Worm (Caenorhabditis elegans): ENCODE data around the gene T04C9.2.

DNA sequence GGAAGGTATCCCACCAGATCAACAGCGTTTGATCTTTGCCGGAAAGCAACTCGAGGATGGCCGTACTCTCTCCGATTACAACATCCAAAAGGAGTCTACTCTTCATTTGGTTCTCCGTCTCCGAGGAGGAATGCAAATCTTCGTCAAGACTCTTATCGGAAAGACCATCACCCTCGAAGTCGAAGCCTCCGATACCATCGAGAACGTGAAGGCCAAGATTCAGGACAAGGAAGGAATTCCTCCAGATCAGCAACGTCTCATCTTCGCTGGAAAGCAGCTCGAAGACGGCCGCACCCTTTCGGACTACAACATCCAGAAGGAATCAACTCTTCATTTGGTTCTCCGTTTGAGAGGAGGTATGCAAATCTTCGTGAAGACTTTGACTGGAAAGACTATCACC, 49.6 kb upstream of the T04C9.2 start:
- no peak for TF ChIP-seq nhr-2 (tag; optimal IDR thresholded peaks at IDR 0.05)
- peak; percentile 42 for TF ChIP-seq ham-2 (GFP tag; optimal IDR thresholded peaks at IDR 0.05)
- no peak for TF ChIP-seq lin-13 (tag; optimal IDR thresholded peaks at IDR 0.05)
- no peak for TF ChIP-seq snpc-4 (tag; optimal IDR thresholded peaks at IDR 0.05)
- TF ChIP-seq mls-2 (tag; optimal IDR thresholded peaks at IDR 0.05), result no peak
- no peak for TF ChIP-seq ces-1 (GFP tag; optimal IDR thresholded peaks at IDR 0.05)
- TF ChIP-seq mep-1 (tag; optimal IDR thresholded peaks at IDR 0.05), result no peak

All from whole organism, mixed stage, embryonic.